Worm (Caenorhabditis elegans) whole organism, early embryonic: ENCODE data around the gene cls-1.

Experiments used
- B0310.2 ChIP-seq: sonication (generic microtip); optimal IDR thresholded peaks from 2 replicates; lab custom pipeline; 2016; ENCODE audit warnings: mild to moderate bottlenecking, missing genetic modification characterization, missing compliant biosample characterization
- F13C5.2 ChIP-seq: sonication (generic microtip); optimal IDR thresholded peaks from 2 replicates; lab custom pipeline; 2017; ENCODE audit warnings: mild to moderate bottlenecking, missing genetic modification characterization, inconsistent platforms, missing compliant biosample characterization
- aly-1 ChIP-seq: sonication (generic microtip); optimal IDR thresholded peaks from 2 replicates; lab custom pipeline; 2016; ENCODE audit warnings: missing genetic modification characterization, missing compliant biosample characterization
- ama-1 ChIP-seq: fragments of 150-350 bp; optimal IDR thresholded peaks from 2 replicates; lab custom pipeline; 2014
- ceh-13 ChIP-seq: fragments of 200-800 bp; sonication (Bioruptor generic); optimal IDR thresholded peaks from 2 replicates; lab custom pipeline; 2018; ENCODE audit warnings: mild to moderate bottlenecking, missing genetic modification characterization, missing compliant biosample characterization
- ceh-36 ChIP-seq: sonication (generic microtip); optimal IDR thresholded peaks from 2 replicates; lab custom pipeline; 2016; ENCODE audit warnings: missing genetic modification characterization, inconsistent platforms, missing compliant biosample characterization
- ets-7 ChIP-seq: sonication (generic microtip); optimal IDR thresholded peaks from 2 replicates; lab custom pipeline; 2016; ENCODE audit warnings: missing genotype, missing genetic modification characterization, missing compliant biosample characterization
- flt-1 ChIP-seq: fragments of 200-800 bp; sonication (Bioruptor generic); IDR thresholded peaks from 2 replicates; pipeline ENCODE4 v1.3.6; 2022; ENCODE audit warnings: missing genetic modification characterization, missing compliant biosample characterization
- hmbx-1 ChIP-seq: sonication (generic microtip); optimal IDR thresholded peaks from 2 replicates; lab custom pipeline; 2016; ENCODE audit warnings: mild to moderate bottlenecking, missing genetic modification characterization, missing compliant biosample characterization
- hmg-4 ChIP-seq: fragments of 200-800 bp; sonication (Bioruptor generic); optimal IDR thresholded peaks from 2 replicates; lab custom pipeline; 2018; ENCODE audit warnings: mild to moderate bottlenecking, missing genetic modification characterization, missing compliant biosample characterization
- hnd-1 ChIP-seq: sonication (generic microtip); optimal IDR thresholded peaks from 2 replicates; lab custom pipeline; 2016; ENCODE audit warnings: missing genetic modification characterization, missing compliant biosample characterization
- pes-1 ChIP-seq: fragments of 200-800 bp; sonication (Bioruptor generic); IDR thresholded peaks from 2 replicates; pipeline ENCODE4 v1.3.6; 2022; ENCODE audit warnings: missing genetic modification reagents, missing genetic modification characterization, missing compliant biosample characterization
- scrt-1 ChIP-seq: fragments of 200-800 bp; sonication (Bioruptor generic); IDR thresholded peaks from 2 replicates; pipeline ENCODE4 v1.3.6; 2022; ENCODE audit warnings: missing genetic modification characterization, missing compliant biosample characterization
- sea-1 ChIP-seq: fragments of 200-800 bp; sonication (Bioruptor generic); conservative IDR thresholded peaks from 2 replicates; pipeline ENCODE4 v1.3.6; 2022; ENCODE audit warnings: missing genetic modification characterization, missing compliant biosample characterization
- tbx-11 ChIP-seq: fragments of 200-800 bp; sonication (Bioruptor generic); IDR thresholded peaks from 2 replicates; pipeline ENCODE4 v1.3.6; 2022; ENCODE audit warnings: missing genetic modification characterization, missing compliant biosample characterization
- tbx-37 ChIP-seq: fragments of 200-800 bp; sonication (Bioruptor generic); conservative IDR thresholded peaks from 2 replicates; pipeline ENCODE4 v1.3.6; 2022; ENCODE audit warnings: missing genetic modification reagents, missing genetic modification characterization, missing compliant biosample characterization
- tra-4 ChIP-seq: sonication (generic microtip); optimal IDR thresholded peaks from 2 replicates; lab custom pipeline; 2017; ENCODE audit warnings: missing genetic modification characterization, missing compliant biosample characterization

Gene cls-1

ce11 chrIII:7494850-7495314 lies 13.1 kb upstream of the cls-1 start:
- TF ChIP-seq scrt-1, result no peak
- no peak for TF ChIP-seq hnd-1 (tag; lab: Kevin White, UChicago)
- no peak for TF ChIP-seq ceh-13 (GFP tag; lab: Kevin White, UChicago)
- TF ChIP-seq hmbx-1, result no peak
- no peak for TF ChIP-seq ets-7 (tag; lab: Kevin White, UChicago)
- no peak for TF ChIP-seq sea-1 (GFP tag; lab: Robert Waterston, UW)
- TF ChIP-seq pes-1 (GFP tag; lab: Robert Waterston, UW), result no peak
- TF ChIP-seq B0310.2 (tag; lab: Kevin White, UChicago), result no peak
- no peak for TF ChIP-seq flt-1
- no peak for TF ChIP-seq tbx-37 (GFP tag; lab: Robert Waterston, UW)
- TF ChIP-seq hmg-4, result no peak
- no peak for TF ChIP-seq aly-1 (tag; lab: Kevin White, UChicago)
- TF ChIP-seq ceh-36 (tag; lab: Kevin White, UChicago), result no peak
- TF ChIP-seq ama-1 (lab: Kevin White, UChicago), result no peak
- no peak for TF ChIP-seq F13C5.2 (tag; lab: Kevin White, UChicago)
- no peak for TF ChIP-seq tra-4 (tag; lab: Kevin White, UChicago)
- no peak for TF ChIP-seq tbx-11

ce11 chrIII:7495616-7496146 lies 12.3 kb upstream of the cls-1 start:
- TF ChIP-seq aly-1 (tag; lab: Kevin White, UChicago) (no peak), hmbx-1 (no peak), F13C5.2 (tag; lab: Kevin White, UChicago) (no peak), ceh-13 (GFP tag; lab: Kevin White, UChicago) (no peak)

- no peak for TF ChIP-seq ama-1 (lab: Kevin White, UChicago)
- TF ChIP-seq tbx-37 (GFP tag; lab: Robert Waterston, UW), result no peak
- no peak for TF ChIP-seq tra-4 (tag; lab: Kevin White, UChicago)
- no peak for TF ChIP-seq F13C5.2 (tag; lab: Kevin White, UChicago)
- no peak for TF ChIP-seq scrt-1
- no peak for TF ChIP-seq ets-7 (tag; lab: Kevin White, UChicago)
- no peak for TF ChIP-seq sea-1 (GFP tag; lab: Robert Waterston, UW)
- TF ChIP-seq aly-1 (tag; lab: Kevin White, UChicago), result no peak
- no peak for TF ChIP-seq tbx-11
- no peak for TF ChIP-seq hmbx-1
- no peak for TF ChIP-seq ceh-13 (GFP tag; lab: Kevin White, UChicago)
- TF ChIP-seq flt-1, result no peak
- TF ChIP-seq hmg-4, result no peak
- no peak for TF ChIP-seq hnd-1 (tag; lab: Kevin White, UChicago)
- no peak for TF ChIP-seq ceh-36 (tag; lab: Kevin White, UChicago)
Observed at ce11 chrIII:7497782-7498266, 10.2 kb upstream of the cls-1 start, which contains the start of gene cgh-1. Gene cgh-1 (minus strand): TSS chrIII:7497832.

ce11 chrIII:7498346-7498745 lies 9.6 kb upstream of the cls-1 start:
- TF ChIP-seq ets-7 (tag; lab: Kevin White, UChicago) (no peak), pes-1 (GFP tag; lab: Robert Waterston, UW) (0 out of 2 replicates have a peak, but pooled peaks have one; percentile 35), hmg-4 (peak; percentile 62), tbx-11 (no peak), hmbx-1 (no peak), ama-1 (lab: Kevin White, UChicago) (no peak), tra-4 (tag; lab: Kevin White, UChicago) (no peak), F13C5.2 (tag; lab: Kevin White, UChicago) (peak; percentile 75), tbx-37 (GFP tag; lab: Robert Waterston, UW) (no peak), aly-1 (tag; lab: Kevin White, UChicago) (no peak), sea-1 (GFP tag; lab: Robert Waterston, UW) (no peak), flt-1 (no peak), ceh-13 (GFP tag; lab: Kevin White, UChicago) (no peak), hnd-1 (tag; lab: Kevin White, UChicago) (no peak), scrt-1 (no peak), ceh-36 (tag; lab: Kevin White, UChicago) (no peak), B0310.2 (tag; lab: Kevin White, UChicago) (no peak)

- TF ChIP-seq F13C5.2 (tag; lab: Kevin White, UChicago), result peak; percentile 51
- no peak for TF ChIP-seq tbx-11
Observed at ce11 chrIII:7499421-7499902, 8.5 kb upstream of the cls-1 start, which contains the start of the genes C07H6.9 and sap-140. Gene C07H6.9 (minus strand): TSS chrIII:7499471. Gene sap-140 (plus strand): TSS chrIII:7499738.

- no peak for TF ChIP-seq scrt-1
- no peak for TF ChIP-seq tbx-11
- TF ChIP-seq hnd-1 (tag; lab: Kevin White, UChicago), result no peak
- no peak for TF ChIP-seq aly-1 (tag; lab: Kevin White, UChicago)
- TF ChIP-seq B0310.2 (tag; lab: Kevin White, UChicago), result no peak
- no peak for TF ChIP-seq ama-1 (lab: Kevin White, UChicago)
- TF ChIP-seq pes-1 (GFP tag; lab: Robert Waterston, UW), result no peak
- TF ChIP-seq ets-7 (tag; lab: Kevin White, UChicago), result no peak
- TF ChIP-seq ceh-36 (tag; lab: Kevin White, UChicago), result no peak
- TF ChIP-seq hmbx-1, result no peak
- TF ChIP-seq tbx-37 (GFP tag; lab: Robert Waterston, UW), result no peak
- TF ChIP-seq F13C5.2 (tag; lab: Kevin White, UChicago), result no peak
- TF ChIP-seq sea-1 (GFP tag; lab: Robert Waterston, UW), result no peak
- no peak for TF ChIP-seq ceh-13 (GFP tag; lab: Kevin White, UChicago)
- TF ChIP-seq hmg-4, result no peak
- TF ChIP-seq tra-4 (tag; lab: Kevin White, UChicago), result no peak
Observed at ce11 chrIII:7506983-7507382, 995 bp upstream of the cls-1 start.

ce11 chrIII:7518424-7518823 lies 10.4 kb downstream of the cls-1 start, which contains the start of gene clk-2:
Gene clk-2 (minus strand): TSS chrIII:7518524.
- TF ChIP-seq tbx-11, result no peak
- TF ChIP-seq ets-7 (tag; lab: Kevin White, UChicago), result no peak
- no peak for TF ChIP-seq tbx-37 (GFP tag; lab: Robert Waterston, UW)
- no peak for TF ChIP-seq ceh-36 (tag; lab: Kevin White, UChicago)
- no peak for TF ChIP-seq tra-4 (tag; lab: Kevin White, UChicago)
- no peak for TF ChIP-seq hmg-4
- no peak for TF ChIP-seq ceh-13 (GFP tag; lab: Kevin White, UChicago)
